Fruit fly (Drosophila melanogaster) Kc167 (cell line): ENCODE data around the gene Naa80.

Experiments
- Myc ChIP-seq: fragments of >200 bp; optimal IDR thresholded peaks from 2 replicates; lab custom pipeline; 2017; ENCODE audit warnings: missing external identifiers
- Sin3A ChIP-seq: fragments of >200 bp; optimal IDR thresholded peaks from 2 replicates; lab custom pipeline; 2018; ENCODE audit warnings: missing external identifiers
- h ChIP-seq: fragments of >200 bp; optimal IDR thresholded peaks from 3 replicates; lab custom pipeline; 2018; ENCODE audit warnings: missing external identifiers
- insv ChIP-seq: fragments of >200 bp; optimal IDR thresholded peaks from 3 replicates; lab custom pipeline; 2018; ENCODE audit warnings: missing external identifiers
- psq ChIP-seq: fragments of >200 bp; optimal IDR thresholded peaks from 2 replicates; lab custom pipeline; 2017; ENCODE audit warnings: missing external identifiers
- ttk ChIP-seq: sonication (Bioruptor generic); optimal IDR thresholded peaks from 2 replicates; lab custom pipeline; 2017; ENCODE audit warnings: missing external identifiers

The Naa80 gene

DNA sequence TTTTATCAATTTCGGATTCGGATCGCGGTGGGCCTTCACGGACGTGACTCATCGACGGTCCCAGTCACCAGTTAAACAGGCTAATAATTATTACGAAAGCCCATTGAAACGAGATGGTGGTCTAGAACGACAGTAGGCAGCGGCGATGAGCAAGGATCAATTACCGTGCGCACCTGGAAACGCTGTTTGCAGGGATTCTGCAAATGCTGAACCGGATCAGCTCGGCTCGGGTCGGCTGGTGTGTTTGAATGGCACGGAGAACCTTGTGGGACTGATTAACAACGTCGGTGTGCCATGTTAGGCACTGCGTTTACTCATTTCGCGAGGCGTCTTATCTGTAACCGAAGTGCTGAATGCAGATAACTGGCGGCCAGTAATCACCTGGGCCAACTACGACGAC is 6.5 kb downstream of the Naa80 start, which contains the start of gene Whamy:
Whamy (minus strand) TSS at position 273 of the 400 bp plus-strand sequence.
- TF ChIP-seq psq (lab: Kevin White, UChicago) (no peak), Sin3A (lab: Kevin White, UChicago) (no peak), h (lab: Kevin White, UChicago) (no peak), ttk (lab: Kevin White, UChicago) (no peak), Myc (lab: Kevin White, UChicago) (no peak), insv (lab: Kevin White, UChicago) (no peak)

DNA sequence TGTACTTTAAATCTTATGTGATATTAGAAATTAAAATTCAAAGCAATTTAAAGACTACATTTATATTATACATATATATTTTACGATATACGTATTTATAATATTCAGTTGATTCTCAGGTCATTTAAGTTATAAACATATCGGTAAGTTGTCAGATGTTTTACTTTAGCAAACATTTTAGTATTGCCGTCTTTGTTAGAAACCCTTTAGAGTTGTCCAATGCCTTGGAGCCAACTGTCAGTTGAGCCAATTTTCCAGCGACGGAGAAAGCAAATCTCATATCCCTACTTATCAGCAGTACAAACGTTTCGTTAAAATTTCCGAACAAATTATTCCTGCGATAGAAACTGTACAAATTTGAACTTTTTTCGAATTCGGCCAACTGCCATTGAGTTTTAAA is 7.2 kb downstream of the Naa80 start, which contains the start of gene topi:
topi (plus strand) TSS at position 301 of the 400 bp plus-strand sequence.
- TF ChIP-seq Myc (lab: Kevin White, UChicago) (no peak), ttk (lab: Kevin White, UChicago) (no peak), psq (lab: Kevin White, UChicago) (no peak), insv (lab: Kevin White, UChicago) (no peak), h (lab: Kevin White, UChicago) (no peak), Sin3A (lab: Kevin White, UChicago) (no peak)

DNA sequence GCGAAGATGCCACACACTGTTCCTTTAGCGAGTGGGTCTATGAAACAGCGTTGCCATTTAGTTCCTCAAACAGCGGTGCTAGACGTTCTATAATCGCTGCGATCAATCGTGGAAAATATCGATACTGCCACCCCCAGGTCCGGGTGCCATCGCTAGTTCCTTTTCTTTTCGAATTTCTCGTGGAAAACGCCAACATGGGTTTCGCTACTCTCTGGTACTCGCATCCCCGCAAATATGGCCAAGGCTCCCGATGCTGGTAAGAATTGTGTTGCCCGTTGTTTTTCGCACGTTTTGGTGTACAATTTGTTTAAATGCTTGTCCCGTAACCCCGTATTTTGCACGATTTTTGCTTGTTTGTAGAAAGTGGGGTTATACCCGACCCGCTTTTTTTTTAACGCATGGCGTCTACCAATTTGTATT is 10.3 kb downstream of the Naa80 start, which contains the start of gene RpS29:
RpS29 (plus strand) TSS at position 102 of the 420 bp plus-strand sequence.
- no peak for TF ChIP-seq h (lab: Kevin White, UChicago)

DNA sequence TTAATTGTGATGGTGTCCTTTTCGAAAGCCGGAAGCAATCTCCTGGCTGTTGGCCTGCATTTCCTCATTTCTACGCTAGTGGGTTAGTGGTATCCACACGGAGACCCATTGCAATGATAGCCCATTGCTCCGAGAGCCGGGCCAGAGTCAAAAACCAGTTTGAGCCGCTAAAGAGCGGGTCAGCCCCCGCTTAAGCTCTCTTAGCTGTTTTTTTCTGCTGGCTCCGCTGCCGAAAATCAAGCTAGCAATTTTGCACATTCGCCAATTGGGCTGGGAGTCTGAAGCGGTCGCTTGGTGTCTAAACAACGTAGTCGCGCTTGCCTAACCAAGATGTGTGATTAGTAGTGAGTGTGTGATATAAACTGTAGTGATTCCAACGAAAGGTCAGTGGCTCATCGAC is 12.1 kb downstream of the Naa80 start, which contains the start of gene CG12947:
CG12947 (plus strand) TSS at position 301 of the 400 bp plus-strand sequence.
- TF ChIP-seq psq (lab: Kevin White, UChicago), result no peak
- TF ChIP-seq h (lab: Kevin White, UChicago), result no peak
- no peak for TF ChIP-seq Myc (lab: Kevin White, UChicago)
- TF ChIP-seq Sin3A (lab: Kevin White, UChicago), result no peak
- no peak for TF ChIP-seq insv (lab: Kevin White, UChicago)
- TF ChIP-seq ttk (lab: Kevin White, UChicago), result no peak

DNA sequence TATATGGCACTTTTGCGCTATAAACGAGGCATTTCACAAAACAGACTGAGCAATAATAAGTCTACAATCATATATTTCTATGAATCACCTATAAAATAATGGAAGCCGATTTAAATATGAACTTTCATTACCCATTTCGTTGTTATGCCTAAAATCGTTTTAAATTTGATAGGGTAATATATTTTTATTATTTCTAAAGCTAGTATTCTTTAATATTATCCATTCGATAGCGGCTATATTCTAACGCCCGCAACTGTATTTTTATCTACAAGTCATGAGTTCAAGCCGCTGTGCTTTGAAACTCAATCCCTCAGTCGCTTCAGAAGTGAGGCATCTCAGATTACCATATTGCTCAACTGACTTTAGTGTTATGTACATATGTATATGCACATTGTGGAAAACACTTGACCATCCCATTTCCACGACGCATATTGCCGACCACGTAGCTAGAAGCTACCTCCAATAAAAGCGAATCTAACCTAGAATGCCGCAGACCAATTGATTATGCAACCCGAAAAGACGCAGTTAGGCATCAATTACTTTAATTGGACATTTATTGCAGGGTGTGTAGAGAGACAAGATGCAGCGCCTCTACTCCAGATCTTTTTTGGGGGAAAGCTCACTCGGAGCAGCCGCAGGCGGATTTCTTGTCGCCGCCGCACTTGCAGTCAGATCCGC is 15.7 kb downstream of the Naa80 start:
- no peak for TF ChIP-seq psq (lab: Kevin White, UChicago)

DNA sequence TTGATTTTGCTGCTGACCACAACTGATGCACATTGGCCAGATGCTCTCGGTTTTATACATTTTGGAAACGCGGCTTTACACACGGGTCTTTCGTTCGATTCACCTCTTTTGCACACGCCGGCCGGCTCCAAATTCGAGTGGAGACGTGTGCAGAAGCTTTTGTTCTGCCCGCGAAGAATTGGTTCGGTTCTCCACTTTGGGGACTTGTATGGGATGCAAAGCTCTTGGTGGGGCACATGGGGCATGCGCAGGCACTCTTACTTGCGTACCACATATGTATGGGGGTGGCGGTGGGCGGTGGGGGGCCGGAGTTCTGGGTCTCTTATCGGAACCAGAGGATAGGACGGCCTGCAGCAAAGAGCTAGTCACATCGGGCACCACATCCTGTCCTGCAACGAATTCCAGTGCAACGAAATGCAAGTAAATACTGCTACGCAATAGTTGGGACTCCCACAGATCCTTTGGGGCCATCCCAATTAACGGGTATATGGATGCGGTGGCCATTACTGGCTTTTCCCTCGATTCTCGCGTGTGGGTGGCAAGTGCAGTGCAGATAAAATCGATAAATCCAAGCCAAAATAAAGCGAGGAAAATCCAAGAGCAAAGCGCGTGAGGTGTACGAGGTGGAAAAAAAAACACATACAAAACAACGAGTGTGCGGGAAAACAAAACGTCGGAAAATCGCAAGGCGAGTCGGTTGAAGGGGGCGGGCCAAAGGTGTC is 16.9 kb downstream of the Naa80 start, which contains the start of the genes MtnA and CG8500:
MtnA (minus strand) TSS at position 30 of the 722 bp plus-strand sequence.
CG8500 (plus strand) TSS at position 313 of the 722 bp plus-strand sequence.
- TF ChIP-seq insv (lab: Kevin White, UChicago), result no peak

DNA sequence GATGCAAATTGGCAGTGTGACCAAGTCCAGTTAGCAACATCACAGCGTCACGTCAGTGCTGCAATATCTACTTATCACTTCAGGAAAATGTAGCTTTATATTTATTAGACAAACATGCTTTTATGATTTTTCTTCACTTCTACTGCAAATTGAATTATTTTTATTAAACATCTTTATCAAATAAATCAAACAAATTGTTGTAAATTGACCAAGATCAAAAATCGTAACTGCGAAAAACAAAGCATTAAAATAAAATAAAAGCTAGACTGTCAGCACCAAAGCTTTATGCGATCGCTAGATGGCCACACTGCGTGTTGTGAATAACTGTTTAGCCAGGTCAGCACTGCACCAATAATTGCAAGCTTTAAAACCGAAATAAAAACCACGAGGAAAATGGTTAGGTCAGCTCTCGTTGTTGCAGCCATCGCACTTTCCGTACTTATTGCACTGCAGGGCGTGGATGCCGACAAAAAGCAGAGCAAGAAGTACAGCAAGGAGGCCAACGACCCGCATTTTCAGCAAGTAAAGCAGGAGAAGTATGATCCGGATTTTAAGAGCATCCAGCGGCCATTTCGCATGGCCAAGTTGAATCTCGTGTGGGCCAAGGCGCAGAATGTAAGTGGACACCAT is 23.7 kb downstream of the Naa80 start, which contains the start of the genes CG12945 and CG8507:
CG12945 (minus strand) TSS at position 45 of the 630 bp plus-strand sequence.
CG8507 (plus strand) TSS at position 307 of the 630 bp plus-strand sequence.
- no peak for TF ChIP-seq Sin3A (lab: Kevin White, UChicago)
- no peak for TF ChIP-seq ttk (lab: Kevin White, UChicago)
- no peak for TF ChIP-seq h (lab: Kevin White, UChicago)
- TF ChIP-seq psq (lab: Kevin White, UChicago), result no peak
- TF ChIP-seq Myc (lab: Kevin White, UChicago), result no peak
- no peak for TF ChIP-seq insv (lab: Kevin White, UChicago)

DNA sequence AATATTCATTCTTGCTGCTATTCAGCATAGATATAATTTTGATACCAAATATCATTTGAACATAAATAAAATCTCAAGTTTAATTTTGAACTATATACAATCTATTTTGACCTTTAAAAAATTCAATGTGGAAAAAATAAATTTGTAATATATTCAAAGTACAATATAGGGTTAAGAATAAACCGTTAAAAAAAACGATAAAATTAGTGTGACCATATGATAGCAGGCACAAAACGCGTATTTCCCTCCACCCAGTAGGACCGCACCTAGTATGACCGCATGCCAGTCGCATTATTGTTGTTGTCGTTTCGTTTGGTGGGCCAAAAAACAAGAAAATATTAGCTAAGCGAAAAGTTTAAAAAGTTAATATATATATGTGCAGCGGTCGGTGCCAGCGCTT is 25.4 kb downstream of the Naa80 start, which contains the start of gene CG8516:
CG8516 (plus strand) TSS at position 278 of the 400 bp plus-strand sequence.
- TF ChIP-seq psq (lab: Kevin White, UChicago) (no peak), Sin3A (lab: Kevin White, UChicago) (no peak), Myc (lab: Kevin White, UChicago) (no peak), insv (lab: Kevin White, UChicago) (no peak), ttk (lab: Kevin White, UChicago) (no peak), h (lab: Kevin White, UChicago) (no peak)

DNA sequence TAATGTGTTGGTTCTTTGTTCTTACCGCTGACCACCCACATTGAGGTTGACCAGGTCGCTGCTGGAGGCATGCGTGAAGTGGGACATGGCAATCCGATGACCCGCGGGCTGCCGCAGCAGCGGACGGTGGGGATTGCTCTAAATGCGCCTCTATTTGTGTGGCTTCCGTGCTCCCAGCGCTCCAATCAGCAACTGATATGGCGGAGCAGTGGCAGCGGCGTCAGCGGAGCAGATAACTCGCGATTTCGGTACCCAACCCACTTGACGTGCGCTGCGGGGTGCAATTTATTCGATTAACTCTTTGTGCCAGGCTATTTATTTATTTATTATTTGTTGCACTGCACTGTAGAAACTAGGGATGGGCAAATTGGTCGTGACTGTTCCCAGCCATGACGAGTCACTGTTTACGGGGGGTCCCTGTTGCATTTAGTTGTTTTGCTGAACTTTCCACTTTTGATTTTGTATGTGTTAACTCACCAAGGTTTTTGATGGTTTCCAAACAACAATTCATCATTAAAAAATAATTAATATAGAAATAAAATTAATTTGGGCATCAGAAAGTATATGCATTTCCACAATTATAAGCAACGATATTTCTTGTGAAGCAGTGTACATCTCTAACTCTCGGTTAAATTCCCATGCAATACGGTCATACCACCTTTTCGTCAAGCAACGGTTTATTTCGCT is 33.2 kb downstream of the Naa80 start, which contains the start of the genes CG9467 and CG8526:
CG9467 (minus strand) TSS at position 383 of the 687 bp plus-strand sequence.
CG8526 (plus strand) TSS at position 637 of the 687 bp plus-strand sequence.
- TF ChIP-seq Sin3A (lab: Kevin White, UChicago) (no peak), ttk (lab: Kevin White, UChicago) (no peak), psq (lab: Kevin White, UChicago) (no peak), Myc (lab: Kevin White, UChicago) (no peak)

DNA sequence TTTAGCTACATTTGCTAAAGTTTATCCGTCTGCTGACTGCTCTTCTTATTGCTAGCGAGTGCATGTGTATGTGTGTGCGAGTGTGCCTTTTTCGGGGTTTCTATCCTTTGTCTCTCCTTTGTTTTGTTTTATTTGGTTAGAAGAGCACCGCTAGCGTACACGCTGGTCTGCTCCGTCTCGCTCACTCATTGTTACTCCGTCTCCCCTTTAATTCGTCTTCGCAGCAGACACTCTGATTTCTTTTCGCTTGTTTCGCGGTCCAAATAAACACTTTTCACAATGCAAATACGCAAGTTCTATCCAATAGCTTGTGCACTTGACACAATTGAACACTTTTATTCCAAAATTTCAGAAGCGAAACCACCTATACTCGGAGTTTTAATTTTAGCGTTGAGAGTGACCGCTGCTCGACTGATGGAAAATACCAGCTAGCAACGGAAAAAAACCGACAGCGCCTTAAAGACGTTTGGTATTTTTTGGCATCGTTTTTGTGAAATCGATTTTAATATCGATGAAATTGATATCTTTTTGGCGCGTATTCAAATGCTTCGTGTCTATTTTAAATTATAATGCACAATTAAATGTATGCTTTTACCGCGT is 41.4 kb downstream of the Naa80 start, which contains the start of gene FBXO11:
FBXO11 (minus strand) TSS at position 423 of the 600 bp plus-strand sequence.
- no peak for TF ChIP-seq ttk (lab: Kevin White, UChicago)
- TF ChIP-seq insv (lab: Kevin White, UChicago), result no peak
- TF ChIP-seq psq (lab: Kevin White, UChicago), result no peak
- TF ChIP-seq Sin3A (lab: Kevin White, UChicago), result no peak
- TF ChIP-seq h (lab: Kevin White, UChicago), result no peak
- no peak for TF ChIP-seq Myc (lab: Kevin White, UChicago)
